Worm (Caenorhabditis elegans): ENCODE results near the gene clec-225.
A peak's percentile ranks its signal among the peaks of the same experiment; 100 is the strongest.

Gene clec-225

ce11 chrV:13163841-13164240, 29.2 kb upstream of the clec-225 start (continued):
- no peak for TF ChIP-seq rbr-2 (tag; optimal IDR thresholded peaks at IDR 0.05)
- no peak for TF ChIP-seq lin-39 (tag; optimal IDR thresholded peaks at IDR 0.05)
- no peak for TF ChIP-seq ztf-11 (tag; optimal IDR thresholded peaks at IDR 0.05)
- TF ChIP-seq zag-1 (tag; optimal IDR thresholded peaks at IDR 0.05): no peak
- no peak for TF ChIP-seq ZK337.2 (GFP tag; IDR thresholded peaks at IDR 0.05)
- no peak for TF ChIP-seq Y48G9A.11 (GFP tag; IDR thresholded peaks at IDR 0.05)
- no peak for TF ChIP-seq ztf-7 (tag; optimal IDR thresholded peaks at IDR 0.05)

DNA sequence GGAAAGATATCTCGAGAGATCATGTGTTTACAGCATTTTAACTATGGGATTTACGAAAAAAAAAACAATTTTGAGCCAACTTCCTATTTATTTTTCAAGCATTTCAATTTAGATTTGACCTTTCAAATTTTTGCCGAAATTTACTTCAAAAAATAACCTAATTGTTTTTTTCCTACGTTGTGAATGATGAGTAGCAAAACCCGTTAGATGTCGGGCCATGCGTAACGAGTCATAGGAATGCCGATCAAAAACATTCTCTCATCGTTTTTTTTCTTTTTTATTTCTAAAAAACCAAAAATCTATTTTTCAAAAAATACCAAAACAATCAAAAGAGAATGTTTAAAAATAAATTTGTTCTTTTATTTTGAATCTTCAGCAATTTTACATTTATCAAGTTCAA, 28.2 kb upstream of the clec-225 start:
- TF ChIP-seq mes-2 (tag; optimal IDR thresholded peaks at IDR 0.05; ENCODE audit: poor library complexity, severe bottlenecking): peak; percentile 6
- no peak for TF ChIP-seq lim-7 (GFP tag; IDR thresholded peaks at IDR 0.05)
- no peak for TF ChIP-seq ztf-7 (tag; optimal IDR thresholded peaks at IDR 0.05)
- no peak for TF ChIP-seq lsy-2 (tag; optimal IDR thresholded peaks at IDR 0.05)
- TF ChIP-seq nhr-77 (tag; optimal IDR thresholded peaks at IDR 0.05): no peak
- no peak for TF ChIP-seq Y75B8A.6 (GFP tag; IDR thresholded peaks at IDR 0.05)
- peak; percentile 73 for TF ChIP-seq snpc-4 (tag; optimal IDR thresholded peaks at IDR 0.05)
- TF ChIP-seq zip-11 (GFP tag; IDR thresholded peaks at IDR 0.05): no peak
- TF ChIP-seq daf-16 (GFP tag; optimal IDR thresholded peaks at IDR 0.05): no peak
- TF ChIP-seq daf-16 (tag; optimal IDR thresholded peaks at IDR 0.05): no peak
- TF ChIP-seq lir-3 (tag; optimal IDR thresholded peaks at IDR 0.05): no peak
- no peak for TF ChIP-seq lin-38 (GFP tag; IDR thresholded peaks at IDR 0.05)
- TF ChIP-seq egl-43 (GFP tag; IDR thresholded peaks at IDR 0.05): no peak
- no peak for TF ChIP-seq ceh-44 (GFP tag; IDR thresholded peaks at IDR 0.05)
- TF ChIP-seq daf-8 (GFP tag; IDR thresholded peaks at IDR 0.05): no peak
- TF ChIP-seq pqm-1 (tag; optimal IDR thresholded peaks at IDR 0.05): no peak

DNA sequence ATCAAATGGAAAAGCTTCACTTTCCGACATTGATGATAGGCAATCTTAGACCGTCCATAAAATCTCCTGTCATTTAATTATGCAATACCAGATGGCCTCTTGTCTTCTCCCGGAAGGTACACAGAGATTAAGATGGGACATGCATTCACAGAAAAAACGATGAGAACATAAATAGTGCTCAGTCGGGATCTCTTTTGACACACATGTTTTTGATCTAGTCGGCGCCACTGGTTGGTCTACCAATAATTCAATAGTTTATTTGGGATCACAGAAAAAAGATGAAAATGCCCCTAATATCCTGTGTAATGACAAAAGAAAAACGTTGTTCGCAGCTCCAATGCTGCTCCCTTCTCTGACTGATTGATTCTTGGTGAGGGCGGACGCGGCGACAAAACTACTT, 26.4 kb upstream of the clec-225 start:
- TF ChIP-seq daf-12 (tag; optimal IDR thresholded peaks at IDR 0.05) (no peak), unc-130 (GFP tag; optimal IDR thresholded peaks at IDR 0.05) (no peak), aha-1 (tag) (peak; percentile 60), Y5F2A.4 (GFP tag; optimal IDR thresholded peaks at IDR 0.05) (no peak)

DNA sequence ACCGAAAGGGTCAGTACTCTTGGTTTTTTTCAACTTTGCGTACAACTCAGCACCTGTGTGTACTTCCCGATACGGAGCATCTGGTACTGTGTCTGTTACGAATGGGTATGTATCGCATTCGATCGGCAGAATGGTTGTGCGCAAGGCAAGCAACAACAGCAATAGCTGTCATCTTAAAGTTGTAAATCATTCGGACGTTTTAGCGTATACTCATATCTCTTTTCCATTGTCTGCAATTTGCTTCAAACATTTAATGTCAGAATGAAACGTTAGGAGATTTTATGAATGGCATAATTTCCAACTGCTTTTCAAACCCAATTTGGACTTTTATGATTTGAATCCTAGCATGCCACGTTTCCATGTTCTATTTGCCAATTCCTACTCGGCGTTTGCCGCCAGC, 22.4 kb upstream of the clec-225 start:
- no peak for TF ChIP-seq mdt-29 (GFP tag; IDR thresholded peaks at IDR 0.05)
- no peak for TF ChIP-seq nhr-111 (GFP tag; optimal IDR thresholded peaks at IDR 0.05)
- no peak for TF ChIP-seq lin-29 (GFP tag; IDR thresholded peaks at IDR 0.05)
- no peak for TF ChIP-seq ZK337.2 (GFP tag; IDR thresholded peaks at IDR 0.05)
- TF ChIP-seq unc-62 (GFP tag; optimal IDR thresholded peaks at IDR 0.05 in 1 of 2): peak in 1 of 2 experiments; percentile 38
- TF ChIP-seq unc-62 (tag; optimal IDR thresholded peaks at IDR 0.05): no peak

- TF ChIP-seq nhr-237 (tag; optimal IDR thresholded peaks at IDR 0.05): no peak
- no peak for TF ChIP-seq aha-1 (tag)
Measured at ce11 chrV:13154225-13154624, 19.5 kb upstream of the clec-225 start.

ce11 chrV:13152575-13152974, 17.9 kb upstream of the clec-225 start, which contains the start of gene noca-1:
Gene noca-1, plus strand, starts transcription at chrV:13152919.
- no peak for TF ChIP-seq Y75B8A.6 (GFP tag; IDR thresholded peaks at IDR 0.05)
- no peak for TF ChIP-seq F37D6.2 (tag; optimal IDR thresholded peaks at IDR 0.05)
- TF ChIP-seq Y48G9A.11 (GFP tag; IDR thresholded peaks at IDR 0.05): no peak
- no peak for TF ChIP-seq lin-1 (GFP tag; IDR thresholded peaks at IDR 0.05)
- TF ChIP-seq F49E8.2 (tag; optimal IDR thresholded peaks at IDR 0.05; ENCODE audit: borderline replicate concordance): no peak
- no peak for TF ChIP-seq dmd-8 (GFP tag; IDR thresholded peaks at IDR 0.05)
- no peak for TF ChIP-seq zip-2 (tag; optimal IDR thresholded peaks at IDR 0.05)
- no peak for TF ChIP-seq ceh-20 (GFP tag; IDR thresholded peaks at IDR 0.05)
- no peak for TF ChIP-seq zag-1 (tag; optimal IDR thresholded peaks at IDR 0.05)
- TF ChIP-seq dpl-1 (GFP tag; optimal IDR thresholded peaks at IDR 0.05): no peak
- TF ChIP-seq ZK546.5 (tag; optimal IDR thresholded peaks at IDR 0.05): no peak
- TF ChIP-seq egl-27 (tag; optimal IDR thresholded peaks at IDR 0.05): no peak
- TF ChIP-seq nhr-25 (tag; optimal IDR thresholded peaks at IDR 0.05; ENCODE audit: borderline replicate concordance, insufficient read depth): no peak
